Worm (Caenorhabditis elegans) whole organism, mixed stage, embryonic: ENCODE data around the gene F22E5.21.
"Not testable (repeated sequence)": the region's sequence is repeated elsewhere in the genome, so short reads cannot be mapped to it uniquely, and the experiment has no call there.

Source experiments
- M03D4.4 ChIP-seq: sonication (generic microtip); optimal IDR thresholded peaks from 2 replicates; lab custom pipeline; 2017; ENCODE audit warnings: mild to moderate bottlenecking, missing genetic modification characterization, missing compliant biosample characterization
- bed-3 ChIP-seq: fragments of 200-800 bp; sonication (Bioruptor generic); optimal IDR thresholded peaks from 3 replicates; lab custom pipeline; 2018; ENCODE audit warnings: mild to moderate bottlenecking, missing genetic modification characterization, moderate library complexity, missing compliant biosample characterization
- blmp-1 ChIP-seq: fragments of 150-350 bp; optimal IDR thresholded peaks from 2 replicates; lab custom pipeline; 2014; ENCODE audit warnings: missing biosample characterization, missing genetic modification characterization
- ceh-39 ChIP-seq: fragments of 150-350 bp; optimal IDR thresholded peaks from 2 replicates; lab custom pipeline; 2014; ENCODE audit warnings: missing biosample characterization, missing genetic modification characterization
- ceh-83 ChIP-seq: fragments of 200-800 bp; sonication (Bioruptor generic); optimal IDR thresholded peaks from 2 replicates; lab custom pipeline; 2018; ENCODE audit warnings: mild to moderate bottlenecking, missing genetic modification characterization, missing compliant biosample characterization
- ces-1 ChIP-seq: fragments of 150-350 bp; optimal IDR thresholded peaks from 2 replicates; lab custom pipeline; 2014; ENCODE audit warnings: missing biosample characterization, missing genetic modification reagents, missing genetic modification characterization
- cnd-1 ChIP-seq: fragments of 200-800 bp; sonication (Bioruptor generic); optimal IDR thresholded peaks from 2 replicates; lab custom pipeline; 2018; ENCODE audit warnings: mild to moderate bottlenecking, missing genetic modification characterization, missing compliant biosample characterization
- drap-1 ChIP-seq: fragments of 200-800 bp; sonication (Bioruptor generic); optimal IDR thresholded peaks from 3 replicates; lab custom pipeline; 2018; ENCODE audit warnings: mild to moderate bottlenecking, missing genetic modification characterization, missing compliant biosample characterization
- elt-1 ChIP-seq: sonication (generic microtip); optimal IDR thresholded peaks from 2 replicates; lab custom pipeline; 2017; ENCODE audit warnings: missing genetic modification characterization, mild to moderate bottlenecking, missing compliant biosample characterization, antibody characterized with exemption, moderate library complexity, borderline replicate concordance; ENCODE audit not compliant: insufficient read depth
- elt-3 ChIP-seq: fragments of 150-350 bp; optimal IDR thresholded peaks from 2 replicates; lab custom pipeline; 2014; ENCODE audit warnings: missing biosample characterization, missing genetic modification characterization
- flh-1 ChIP-seq: fragments of 200-800 bp; sonication (Bioruptor generic); optimal IDR thresholded peaks from 2 replicates; lab custom pipeline; 2018; ENCODE audit warnings: mild to moderate bottlenecking, missing genetic modification characterization, moderate library complexity, missing compliant biosample characterization
- ham-2 ChIP-seq: fragments of 200-800 bp; sonication (Bioruptor generic); optimal IDR thresholded peaks from 2 replicates; lab custom pipeline; 2018; ENCODE audit warnings: mild to moderate bottlenecking, missing genetic modification characterization, missing compliant biosample characterization
- hlh-1 ChIP-seq: fragments of 150-350 bp; optimal IDR thresholded peaks from 2 replicates; lab custom pipeline; 2014; ENCODE audit warnings: missing biosample characterization, missing genetic modification reagents, missing genetic modification characterization
- lin-13 ChIP-seq: fragments of 150-350 bp; optimal IDR thresholded peaks from 2 replicates; lab custom pipeline; 2014; ENCODE audit warnings: missing biosample characterization, missing genetic modification characterization
- lin-32 ChIP-seq: fragments of 200-800 bp; sonication (Bioruptor generic); optimal IDR thresholded peaks from 2 replicates; lab custom pipeline; 2018; ENCODE audit warnings: mild to moderate bottlenecking, missing genetic modification characterization, missing compliant biosample characterization
- lsy-2 ChIP-seq: fragments of 150-350 bp; optimal IDR thresholded peaks from 2 replicates; lab custom pipeline; 2014; ENCODE audit warnings: missing biosample characterization, missing genetic modification characterization
- mab-5 ChIP-seq: fragments of 150-350 bp; optimal IDR thresholded peaks from 2 replicates; lab custom pipeline; 2014; ENCODE audit warnings: missing biosample characterization, missing genetic modification characterization
- nhr-12 ChIP-seq: fragments of 150-350 bp; optimal IDR thresholded peaks from 2 replicates; lab custom pipeline; 2014; ENCODE audit warnings: missing biosample characterization, missing genetic modification characterization
- nhr-2 ChIP-seq: fragments of 150-350 bp; optimal IDR thresholded peaks from 2 replicates; lab custom pipeline; 2014; ENCODE audit warnings: missing biosample characterization, missing genetic modification characterization
- nhr-28 ChIP-seq: fragments of 150-350 bp; optimal IDR thresholded peaks from 2 replicates; lab custom pipeline; 2014; ENCODE audit warnings: missing biosample characterization, missing genetic modification characterization
- nhr-76 ChIP-seq: sonication (generic microtip); optimal IDR thresholded peaks from 2 replicates; lab custom pipeline; 2017; ENCODE audit warnings: missing biosample characterization, missing genetic modification characterization
- pha-4 ChIP-seq: fragments of 150-350 bp; optimal IDR thresholded peaks from 2 replicates; lab custom pipeline; 2018; ENCODE audit warnings: missing biosample characterization, missing genetic modification reagents, missing genetic modification characterization
- sptf-1 ChIP-seq: sonication (generic microtip); optimal IDR thresholded peaks from 2 replicates; lab custom pipeline; 2017; ENCODE audit warnings: mild to moderate bottlenecking, missing genetic modification characterization, moderate library complexity, missing compliant biosample characterization
- tbx-8 ChIP-seq: fragments of 200-800 bp; sonication (Bioruptor generic); optimal IDR thresholded peaks from 2 replicates; lab custom pipeline; 2018; ENCODE audit warnings: mild to moderate bottlenecking, missing genetic modification characterization, moderate library complexity, missing compliant biosample characterization
- unc-120 ChIP-seq: sonication (generic microtip); optimal IDR thresholded peaks from 2 replicates; lab custom pipeline; 2017; ENCODE audit warnings: missing genetic modification characterization, missing compliant biosample characterization; ENCODE audit not compliant: poor library complexity, severe bottlenecking
- unc-39 ChIP-seq: fragments of 150-350 bp; optimal IDR thresholded peaks from 2 replicates; lab custom pipeline; 2014; ENCODE audit warnings: missing biosample characterization, missing genetic modification characterization
- unc-62 ChIP-seq: fragments of 150-350 bp; optimal IDR thresholded peaks from 2 replicates; lab custom pipeline; 2014; ENCODE audit warnings: missing biosample characterization, missing genetic modification reagents, missing genetic modification characterization
- ztf-11 ChIP-seq: fragments of 150-350 bp; optimal IDR thresholded peaks from 2 replicates; lab custom pipeline; 2014; ENCODE audit warnings: missing biosample characterization, missing genetic modification characterization

Gene F22E5.21

ce11 chrII:2677534-2678168 lies 40.4 kb upstream of the F22E5.21 start, which contains the start of gene F22E5.17:
Gene F22E5.17, plus strand, starts transcription at chrII:2678041.
- TF ChIP-seq ceh-39 = no peak
- TF ChIP-seq, all 35 proteins: peak for 0

- not testable (repeated sequence) for TF ChIP-seq lin-32 (GFP tag; lab: Kevin White, UChicago); mab-5 (tag; lab: Kevin White, UChicago); nhr-76 (tag; lab: Kevin White, UChicago)
- TF ChIP-seq, all 35 proteins: peak for 0; not testable (repeated sequence) for 35
These were observed 36.3 kb upstream of the F22E5.21 start, which contains the start of the genes F22E5.20 and F22E5.1 for ce11 chrII:2673534-2673933. Gene F22E5.20, minus strand, starts transcription at chrII:2673634. Gene F22E5.1, plus strand, starts transcription at chrII:2673775.

ce11 chrII:2672320-2672719 lies 35.1 kb upstream of the F22E5.21 start, which contains the start of gene sri-57:
Gene sri-57, minus strand, starts transcription at chrII:2672420.
- not testable (repeated sequence) for TF ChIP-seq nhr-12, blmp-1, unc-39 (tag; lab: Kevin White, UChicago)

- TF ChIP-seq lsy-2 (tag; lab: Kevin White, UChicago) (no peak), M03D4.4 (no peak), ceh-39 (no peak), nhr-2 (no peak), tbx-8 (no peak), hlh-1 (tag; lab: Kevin White, UChicago) (no peak), ztf-11 (tag; lab: Kevin White, UChicago) (no peak)
- TF ChIP-seq, all 35 proteins: peak for 0
These were observed 28.3 kb upstream of the F22E5.21 start, which contains the start of gene F22E5.22 for ce11 chrII:2665606-2666005. Gene F22E5.22, plus strand, starts transcription at chrII:2665906.

- not testable (repeated sequence) for TF ChIP-seq nhr-28 (tag; lab: Kevin White, UChicago); ces-1 (GFP tag; lab: Kevin White, UChicago); lsy-2 (tag; lab: Kevin White, UChicago)
These were observed 27.8 kb upstream of the F22E5.21 start, which contains the start of gene F22E5.2 for ce11 chrII:2665081-2665480. Gene F22E5.2, plus strand, starts transcription at chrII:2665381.

ce11 chrII:2659364-2659763 lies 22.1 kb upstream of the F22E5.21 start, which contains the start of gene gcy-21:
Gene gcy-21, plus strand, starts transcription at chrII:2659664.
- TF ChIP-seq cnd-1 = no peak
- TF ChIP-seq drap-1 (GFP tag; lab: Kevin White, UChicago) = no peak
- TF ChIP-seq flh-1 (GFP tag; lab: Kevin White, UChicago) = no peak
- TF ChIP-seq M03D4.4 = no peak
- no peak for TF ChIP-seq ham-2 (GFP tag; lab: Kevin White, UChicago)
- no peak for TF ChIP-seq elt-1 (tag; lab: Kevin White, UChicago)
- TF ChIP-seq ztf-11 (tag; lab: Kevin White, UChicago) = no peak
- no peak for TF ChIP-seq nhr-2
- no peak for TF ChIP-seq mab-5 (tag; lab: Kevin White, UChicago)
- TF ChIP-seq pha-4 (tag; lab: Kevin White, UChicago) = no peak
- TF ChIP-seq nhr-76 (tag; lab: Kevin White, UChicago) = no peak
- TF ChIP-seq lin-13 (tag; lab: Kevin White, UChicago) = no peak
- TF ChIP-seq nhr-28 (tag; lab: Kevin White, UChicago) = no peak
- TF ChIP-seq bed-3 = no peak
- TF ChIP-seq ceh-83 (GFP tag; lab: Kevin White, UChicago) = no peak
- no peak for TF ChIP-seq sptf-1
- TF ChIP-seq elt-3 (tag; lab: Kevin White, UChicago) = no peak
- TF ChIP-seq unc-62 = no peak
- no peak for TF ChIP-seq unc-120 (tag; lab: Kevin White, UChicago)
- no peak for TF ChIP-seq ces-1 (GFP tag; lab: Kevin White, UChicago)
